Fruit fly (Drosophila melanogaster) whole organism, prepupa: ENCODE results near the gene CG2540.

Source experiments
- CG34406 ChIP-seq: fragments of 200-800 bp; sonication (Bioruptor generic); optimal IDR thresholded peaks from 3 replicates; lab custom pipeline; 2016; ENCODE audit warnings: missing biosample characterization, missing genetic modification characterization
- CG6276 ChIP-seq: fragments of 200-800 bp; sonication (Bioruptor generic); optimal IDR thresholded peaks from 2 replicates; lab custom pipeline; 2017; ENCODE audit warnings: missing biosample characterization, mild to moderate bottlenecking, missing genetic modification characterization
- Eip93F ChIP-seq: fragments of 200-800 bp; sonication (Bioruptor generic); optimal IDR thresholded peaks from 2 replicates; lab custom pipeline; 2016; ENCODE audit warnings: missing biosample characterization, mild to moderate bottlenecking, missing genetic modification characterization
- OdsH ChIP-seq: fragments of 200-800 bp; sonication (Bioruptor generic); optimal IDR thresholded peaks from 3 replicates; lab custom pipeline; 2016; ENCODE audit warnings: missing biosample characterization, missing genetic modification characterization
- Sox14 ChIP-seq: fragments of 200-800 bp; sonication (Bioruptor generic); optimal IDR thresholded peaks from 3 replicates; lab custom pipeline; 2016; ENCODE audit warnings: missing biosample characterization, missing genetic modification characterization

- no peak for TF ChIP-seq Eip93F (GFP tag; lab: Kevin White, UChicago)
- TF ChIP-seq Sox14 (GFP tag; lab: Kevin White, UChicago): no peak
- TF ChIP-seq CG6276: no peak
- TF ChIP-seq OdsH (GFP tag; lab: Kevin White, UChicago): no peak
- no peak for TF ChIP-seq CG34406
These were observed 37.6 kb upstream of the CG2540 start, which contains the start of gene LIMK1 for dm6 chrX:12592121-12592466.
